Comparison of ENCODE assay signal across 1 worm cellular context in the genomic region with DNA sequence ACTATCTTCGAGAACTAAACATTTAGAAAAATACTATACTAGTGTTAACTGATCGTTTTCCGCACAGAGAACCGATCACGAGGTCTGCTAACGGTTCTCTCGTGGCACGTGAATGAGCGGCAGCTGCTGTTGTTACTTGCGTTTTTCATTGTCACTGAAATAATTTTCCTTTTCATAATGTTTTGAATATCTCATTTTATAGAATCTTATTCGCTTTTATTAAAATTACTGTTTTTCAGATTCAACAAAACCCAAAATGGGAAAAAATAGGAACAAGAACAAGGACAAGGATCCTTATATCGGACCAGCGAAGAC.
TF ChIP-seq lines count a peak whose summit lies in the region.

A gene (plus strand): TSS at position 240 of the 315 bp plus-strand sequence.

TF ChIP-seq in whole organism, L1 larva, 84 proteins besides CTCF, POLR2A, EP300 and RAD21 (continued from another document):
- TF ChIP-seq ztf-4 (tag; optimal IDR thresholded peaks at IDR 0.05; lab: Kevin White, UChicago) = peak; percentile 66
- peak in 1 of 2 experiments; percentile 91 for TF ChIP-seq mdl-1 (tag; optimal IDR thresholded peaks at IDR 0.05; lab: Kevin White, UChicago)
- TF ChIP-seq lin-14 (GFP tag; optimal IDR thresholded peaks at IDR 0.05; lab: Kevin White, UChicago) = peak; percentile 70
- TF ChIP-seq efl-1 (optimal IDR thresholded peaks at IDR 0.05; lab: Kevin White, UChicago) = peak in 1 of 2 experiments; percentile 33
- TF ChIP-seq efl-1 (GFP tag; optimal IDR thresholded peaks at IDR 0.05 in 1 of 2; lab: Kevin White, UChicago) = peak; percentile 7 to 39
- peak; percentile 77 for TF ChIP-seq nhr-71 (tag; optimal IDR thresholded peaks at IDR 0.05; lab: Kevin White, UChicago)
- TF ChIP-seq lsy-2 (tag; optimal IDR thresholded peaks at IDR 0.05; lab: Kevin White, UChicago) = peak; percentile 26 to 65
- no peak for TF ChIP-seq ceh-82 (tag; optimal IDR thresholded peaks at IDR 0.05; lab: Kevin White, UChicago)
- TF ChIP-seq snu-23 (GFP tag; optimal IDR thresholded peaks at IDR 0.05; lab: Kevin White, UChicago) = peak; percentile 84
- TF ChIP-seq nhr-90 (tag; optimal IDR thresholded peaks at IDR 0.05; lab: Kevin White, UChicago; ENCODE audit: poor library complexity) = peak; percentile 30
- peak; percentile 22 to 71 for TF ChIP-seq lin-35 (GFP tag; optimal IDR thresholded peaks at IDR 0.05; lab: Kevin White, UChicago)
- TF ChIP-seq unc-130 (tag; optimal IDR thresholded peaks at IDR 0.05; lab: Kevin White, UChicago) = peak; percentile 54
- TF ChIP-seq elt-3 (tag; optimal IDR thresholded peaks at IDR 0.05; lab: Kevin White, UChicago) = peak in 2 of 6 experiments; percentile 16 to 67
- peak; percentile 53 for TF ChIP-seq rnt-1 (tag; optimal IDR thresholded peaks at IDR 0.05; lab: Kevin White, UChicago)
- no peak for TF ChIP-seq sup-37 (GFP tag; optimal IDR thresholded peaks at IDR 0.05; lab: Kevin White, UChicago)
